Worm (Caenorhabditis elegans) whole organism, L4/young adult: ENCODE measurements around the gene C46G7.5.

Source experiments
- W03F9.2 ChIP-seq: fragments of 150-350 bp; optimal IDR thresholded peaks from 2 replicates; lab custom pipeline; 2014; ENCODE audit warnings: missing biosample characterization, missing genetic modification characterization
- dao-5 ChIP-seq: sonication (generic microtip); optimal IDR thresholded peaks from 2 replicates; lab custom pipeline; 2016; ENCODE audit warnings: missing genotype, missing genetic modification characterization, moderate library complexity, missing compliant biosample characterization
- him-1 ChIP-seq: sonication (generic microtip); optimal IDR thresholded peaks from 2 replicates; lab custom pipeline; 2016; ENCODE audit warnings: missing genotype, missing genetic modification reagents, missing genetic modification characterization, missing compliant biosample characterization

DNA sequence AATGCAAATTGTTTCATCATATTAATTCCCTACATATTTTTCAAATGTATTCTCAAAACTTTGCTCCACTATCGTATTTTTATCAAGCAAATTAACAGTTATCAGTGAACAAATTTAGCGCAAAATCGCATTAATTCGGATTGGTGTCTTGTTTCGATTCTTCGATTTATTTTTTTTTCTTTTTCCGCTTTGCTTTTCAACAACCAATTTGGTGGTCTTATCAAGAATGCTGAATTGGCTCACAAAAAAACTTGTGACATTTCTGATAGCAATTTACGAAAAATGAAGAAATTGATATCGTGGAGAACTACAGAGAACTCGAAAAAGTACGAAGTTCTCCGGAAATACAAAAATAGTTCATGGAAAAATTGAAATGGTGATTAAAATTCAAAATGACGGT is 37.0 kb upstream of the C46G7.5 start:
- TF ChIP-seq him-1 (tag; lab: Kevin White, UChicago) (no peak), dao-5 (tag; lab: Kevin White, UChicago) (no peak), W03F9.2 (tag; lab: Kevin White, UChicago) (no peak)
